Worm (Caenorhabditis elegans) whole organism, mixed stage, embryonic: Measurements from ENCODE around the gene C31B8.12.
"Not testable (repeated sequence)": the region's sequence is repeated elsewhere in the genome, so short reads cannot be mapped to it uniquely, and the experiment has no call there.

Experiments used
- M03D4.4 ChIP-seq: sonication (generic microtip); optimal IDR thresholded peaks from 2 replicates; lab custom pipeline; 2017; ENCODE audit warnings: mild to moderate bottlenecking, missing genetic modification characterization, missing compliant biosample characterization
- bed-3 ChIP-seq: fragments of 200-800 bp; sonication (Bioruptor generic); optimal IDR thresholded peaks from 3 replicates; lab custom pipeline; 2018; ENCODE audit warnings: mild to moderate bottlenecking, missing genetic modification characterization, moderate library complexity, missing compliant biosample characterization
- blmp-1 ChIP-seq: fragments of 150-350 bp; optimal IDR thresholded peaks from 2 replicates; lab custom pipeline; 2014; ENCODE audit warnings: missing biosample characterization, missing genetic modification characterization
- ceh-39 ChIP-seq: fragments of 150-350 bp; optimal IDR thresholded peaks from 2 replicates; lab custom pipeline; 2014; ENCODE audit warnings: missing biosample characterization, missing genetic modification characterization
- ceh-43 ChIP-seq: fragments of 200-800 bp; sonication (Bioruptor generic); optimal IDR thresholded peaks from 2 replicates; lab custom pipeline; 2018; ENCODE audit warnings: mild to moderate bottlenecking, missing genetic modification characterization, moderate library complexity, missing compliant biosample characterization
- ceh-83 ChIP-seq: fragments of 200-800 bp; sonication (Bioruptor generic); optimal IDR thresholded peaks from 2 replicates; lab custom pipeline; 2018; ENCODE audit warnings: mild to moderate bottlenecking, missing genetic modification characterization, missing compliant biosample characterization
- ces-1 ChIP-seq: fragments of 150-350 bp; optimal IDR thresholded peaks from 2 replicates; lab custom pipeline; 2014; ENCODE audit warnings: missing biosample characterization, missing genetic modification reagents, missing genetic modification characterization
- cnd-1 ChIP-seq: fragments of 200-800 bp; sonication (Bioruptor generic); optimal IDR thresholded peaks from 2 replicates; lab custom pipeline; 2018; ENCODE audit warnings: mild to moderate bottlenecking, missing genetic modification characterization, missing compliant biosample characterization
- drap-1 ChIP-seq: fragments of 200-800 bp; sonication (Bioruptor generic); optimal IDR thresholded peaks from 3 replicates; lab custom pipeline; 2018; ENCODE audit warnings: mild to moderate bottlenecking, missing genetic modification characterization, missing compliant biosample characterization
- elt-1 ChIP-seq: sonication (generic microtip); optimal IDR thresholded peaks from 2 replicates; lab custom pipeline; 2017; ENCODE audit warnings: missing genetic modification characterization, mild to moderate bottlenecking, missing compliant biosample characterization, antibody characterized with exemption, moderate library complexity, borderline replicate concordance; ENCODE audit not compliant: insufficient read depth
- elt-3 ChIP-seq: fragments of 150-350 bp; optimal IDR thresholded peaks from 2 replicates; lab custom pipeline; 2014; ENCODE audit warnings: missing biosample characterization, missing genetic modification characterization
- ham-2 ChIP-seq: fragments of 200-800 bp; sonication (Bioruptor generic); optimal IDR thresholded peaks from 2 replicates; lab custom pipeline; 2018; ENCODE audit warnings: mild to moderate bottlenecking, missing genetic modification characterization, missing compliant biosample characterization
- hlh-1 ChIP-seq: fragments of 150-350 bp; optimal IDR thresholded peaks from 2 replicates; lab custom pipeline; 2014; ENCODE audit warnings: missing biosample characterization, missing genetic modification reagents, missing genetic modification characterization
- lin-13 ChIP-seq: fragments of 150-350 bp; optimal IDR thresholded peaks from 2 replicates; lab custom pipeline; 2014; ENCODE audit warnings: missing biosample characterization, missing genetic modification characterization
- lin-32 ChIP-seq: fragments of 200-800 bp; sonication (Bioruptor generic); optimal IDR thresholded peaks from 2 replicates; lab custom pipeline; 2018; ENCODE audit warnings: mild to moderate bottlenecking, missing genetic modification characterization, missing compliant biosample characterization
- lsy-2 ChIP-seq: fragments of 150-350 bp; optimal IDR thresholded peaks from 2 replicates; lab custom pipeline; 2014; ENCODE audit warnings: missing biosample characterization, missing genetic modification characterization
- mab-5 ChIP-seq: fragments of 150-350 bp; optimal IDR thresholded peaks from 2 replicates; lab custom pipeline; 2014; ENCODE audit warnings: missing biosample characterization, missing genetic modification characterization
- mep-1 ChIP-seq: fragments of 150-350 bp; optimal IDR thresholded peaks from 2 replicates; lab custom pipeline; 2017; ENCODE audit warnings: missing biosample characterization, missing genetic modification reagents, missing genetic modification characterization, inconsistent platforms
- mls-2 ChIP-seq: sonication (generic microtip); optimal IDR thresholded peaks from 2 replicates; lab custom pipeline; 2016; ENCODE audit warnings: mild to moderate bottlenecking, missing genetic modification characterization, moderate library complexity, missing compliant biosample characterization
- nhr-12 ChIP-seq: fragments of 150-350 bp; optimal IDR thresholded peaks from 2 replicates; lab custom pipeline; 2014; ENCODE audit warnings: missing biosample characterization, missing genetic modification characterization
- nhr-237 ChIP-seq: fragments of 150-350 bp; optimal IDR thresholded peaks from 2 replicates; lab custom pipeline; 2014; ENCODE audit warnings: missing biosample characterization, missing genetic modification characterization
- nhr-76 ChIP-seq: sonication (generic microtip); optimal IDR thresholded peaks from 2 replicates; lab custom pipeline; 2017; ENCODE audit warnings: missing biosample characterization, missing genetic modification characterization
- pha-4 ChIP-seq: fragments of 150-350 bp; optimal IDR thresholded peaks from 2 replicates; lab custom pipeline; 2018; ENCODE audit warnings: missing biosample characterization, missing genetic modification reagents, missing genetic modification characterization
- sem-2 ChIP-seq: fragments of 200-800 bp; sonication (Bioruptor generic); optimal IDR thresholded peaks from 2 replicates; lab custom pipeline; 2018; ENCODE audit warnings: mild to moderate bottlenecking, missing genetic modification characterization, missing compliant biosample characterization
- snpc-4 ChIP-seq: fragments of 150-350 bp; optimal IDR thresholded peaks from 2 replicates; lab custom pipeline; 2014; ENCODE audit warnings: missing biosample characterization, missing genetic modification characterization
- sptf-1 ChIP-seq: sonication (generic microtip); optimal IDR thresholded peaks from 2 replicates; lab custom pipeline; 2017; ENCODE audit warnings: mild to moderate bottlenecking, missing genetic modification characterization, moderate library complexity, missing compliant biosample characterization
- tbx-8 ChIP-seq: fragments of 200-800 bp; sonication (Bioruptor generic); optimal IDR thresholded peaks from 2 replicates; lab custom pipeline; 2018; ENCODE audit warnings: mild to moderate bottlenecking, missing genetic modification characterization, moderate library complexity, missing compliant biosample characterization
- unc-120 ChIP-seq: sonication (generic microtip); optimal IDR thresholded peaks from 2 replicates; lab custom pipeline; 2017; ENCODE audit warnings: missing genetic modification characterization, missing compliant biosample characterization; ENCODE audit not compliant: poor library complexity, severe bottlenecking
- unc-62 ChIP-seq: fragments of 150-350 bp; optimal IDR thresholded peaks from 2 replicates; lab custom pipeline; 2014; ENCODE audit warnings: missing biosample characterization, missing genetic modification reagents, missing genetic modification characterization
- ztf-11 ChIP-seq: fragments of 150-350 bp; optimal IDR thresholded peaks from 2 replicates; lab custom pipeline; 2014; ENCODE audit warnings: missing biosample characterization, missing genetic modification characterization

Gene C31B8.12

DNA sequence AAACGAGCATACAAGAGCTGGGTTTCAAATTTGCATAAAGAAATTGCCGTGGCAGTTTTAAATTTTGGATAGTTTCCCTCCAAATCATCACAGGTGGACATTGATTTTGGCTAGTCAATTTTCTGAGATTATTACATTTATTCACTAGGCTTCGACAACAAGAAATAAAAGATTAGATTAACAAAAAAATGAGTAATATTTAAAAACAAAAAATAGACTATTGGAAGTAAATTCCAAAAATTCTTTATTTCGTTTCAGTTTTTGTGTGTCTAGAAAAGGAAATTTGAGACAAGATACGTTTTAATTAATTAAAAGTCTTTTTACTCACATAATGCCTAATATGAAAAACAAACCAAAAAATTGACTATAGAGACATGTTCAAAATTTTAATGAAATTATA is 30.7 kb upstream of the C31B8.12 start, which contains the start of gene srw-142:
Gene srw-142, minus strand, starts transcription at position 101 of the 400 bp plus-strand sequence.
- TF ChIP-seq nhr-12 (tag; lab: Kevin White, UChicago) (no peak), elt-1 (no peak), sptf-1 (tag; lab: Kevin White, UChicago) (no peak), ceh-39 (tag; lab: Kevin White, UChicago) (no peak), M03D4.4 (tag; lab: Kevin White, UChicago) (no peak), lsy-2 (tag; lab: Kevin White, UChicago) (no peak), hlh-1 (tag; lab: Kevin White, UChicago) (no peak), unc-120 (tag; lab: Kevin White, UChicago) (no peak), mep-1 (tag; lab: Kevin White, UChicago) (no peak), ztf-11 (no peak), ces-1 (GFP tag; lab: Kevin White, UChicago) (no peak), ham-2 (no peak), ceh-83 (GFP tag; lab: Kevin White, UChicago) (no peak), nhr-237 (tag; lab: Kevin White, UChicago) (no peak)

DNA sequence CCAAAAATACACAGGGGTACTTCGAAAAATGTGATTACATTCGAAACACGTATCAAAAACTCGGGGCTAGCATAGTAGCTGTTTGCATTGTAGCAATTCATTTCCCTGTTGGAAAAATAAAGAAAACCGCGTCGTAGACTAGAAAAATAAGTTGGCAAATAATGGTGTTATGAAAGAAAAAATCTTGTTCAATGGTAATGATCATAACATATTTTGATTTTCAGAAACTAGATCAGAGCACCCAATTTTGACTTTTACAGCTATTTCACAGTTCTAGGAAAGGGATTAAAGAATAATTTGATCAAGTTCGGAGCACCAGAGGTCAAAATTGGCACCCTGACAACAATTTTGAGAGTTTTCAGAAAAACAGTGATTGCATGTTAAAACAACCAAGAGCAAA is 27.9 kb upstream of the C31B8.12 start, which contains the start of gene srh-248:
Gene srh-248, minus strand, starts transcription at position 101 of the 400 bp plus-strand sequence.
- not testable (repeated sequence) for TF ChIP-seq lin-13, unc-120, mls-2 (tag; lab: Kevin White, UChicago)

DNA sequence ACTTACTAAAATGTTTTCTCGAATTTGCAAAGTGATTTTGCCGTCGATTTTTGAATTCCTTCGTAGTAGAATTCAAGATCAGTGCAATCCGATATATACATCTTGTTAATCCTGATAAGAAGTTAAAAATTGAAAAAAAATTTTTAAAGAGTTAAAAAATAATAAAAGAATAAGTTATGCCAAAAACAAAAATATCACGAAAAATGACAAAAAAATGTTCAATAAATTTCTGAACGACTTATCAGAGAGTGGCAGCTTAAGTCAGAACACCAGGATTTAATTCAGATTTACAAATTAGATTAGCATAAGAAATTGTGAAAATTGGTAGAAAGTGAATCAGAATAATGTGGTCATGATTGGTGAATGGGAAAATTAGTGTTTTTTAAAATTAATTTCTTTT is 24.6 kb upstream of the C31B8.12 start, which contains the start of gene srw-122:
Gene srw-122, minus strand, starts transcription at position 101 of the 400 bp plus-strand sequence.
- not testable (repeated sequence) for TF ChIP-seq drap-1 (GFP tag; lab: Kevin White, UChicago); lsy-2 (tag; lab: Kevin White, UChicago); ham-2

DNA sequence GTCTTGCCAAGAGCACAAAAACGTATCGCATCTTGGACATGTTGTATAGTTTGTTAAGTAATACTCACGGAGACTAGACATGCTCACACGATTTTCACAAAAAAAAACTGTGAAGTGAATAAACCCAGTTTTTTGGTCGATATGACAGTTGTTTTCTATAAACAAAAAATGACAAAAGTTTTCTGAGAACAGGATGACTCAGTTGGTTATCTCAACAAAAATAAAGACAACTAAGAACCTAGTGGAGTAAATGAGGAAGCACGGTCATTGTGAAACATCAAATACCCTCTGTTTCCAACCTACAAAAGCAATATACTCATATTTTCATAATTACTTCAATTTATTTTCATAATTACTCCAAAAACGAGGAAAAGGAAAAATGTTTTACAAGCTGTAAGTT is 18.1 kb upstream of the C31B8.12 start, which contains the start of gene srh-87:
Gene srh-87, minus strand, starts transcription at position 101 of the 400 bp plus-strand sequence.
- TF ChIP-seq lin-13 (tag; lab: Kevin White, UChicago), result no peak
- no peak for TF ChIP-seq lsy-2 (tag; lab: Kevin White, UChicago)
- TF ChIP-seq mab-5 (tag; lab: Kevin White, UChicago), result no peak
- no peak for TF ChIP-seq elt-1
- no peak for TF ChIP-seq cnd-1 (tag; lab: Kevin White, UChicago)
- TF ChIP-seq ceh-39 (tag; lab: Kevin White, UChicago), result no peak
- no peak for TF ChIP-seq ceh-43
- no peak for TF ChIP-seq elt-3 (tag; lab: Kevin White, UChicago)
- no peak for TF ChIP-seq tbx-8 (GFP tag; lab: Kevin White, UChicago)
- TF ChIP-seq mep-1 (tag; lab: Kevin White, UChicago), result no peak
- TF ChIP-seq sem-2 (GFP tag; lab: Kevin White, UChicago), result no peak
- no peak for TF ChIP-seq sptf-1 (tag; lab: Kevin White, UChicago)
- TF ChIP-seq nhr-76 (tag; lab: Kevin White, UChicago), result no peak
- no peak for TF ChIP-seq ham-2
- no peak for TF ChIP-seq M03D4.4 (tag; lab: Kevin White, UChicago)
- TF ChIP-seq blmp-1, result no peak

DNA sequence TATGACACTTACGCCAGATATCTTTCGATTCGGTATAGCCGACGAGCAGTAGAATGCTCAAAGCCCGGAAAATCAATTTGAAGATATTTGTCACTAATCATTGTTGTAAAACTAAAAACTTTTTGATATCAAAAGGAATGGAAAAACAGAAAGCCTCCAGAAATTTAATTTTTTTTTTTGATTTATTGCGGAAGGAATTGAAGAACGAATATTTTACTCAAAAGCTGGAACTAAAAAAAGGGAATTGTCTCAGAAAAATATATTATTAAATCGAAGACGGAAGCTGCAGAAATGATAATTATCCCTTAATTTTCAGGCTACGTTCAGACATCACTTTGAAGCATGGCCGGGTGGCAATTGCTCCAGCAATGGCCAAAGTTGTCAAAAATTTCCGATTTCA is 16.4 kb upstream of the C31B8.12 start, which contains the start of gene srw-137:
Gene srw-137, minus strand, starts transcription at position 101 of the 400 bp plus-strand sequence.
- TF ChIP-seq nhr-12 (tag; lab: Kevin White, UChicago) (no peak), drap-1 (GFP tag; lab: Kevin White, UChicago) (no peak), lin-32 (no peak), mep-1 (tag; lab: Kevin White, UChicago) (no peak), cnd-1 (tag; lab: Kevin White, UChicago) (no peak), ham-2 (no peak), snpc-4 (tag; lab: Kevin White, UChicago) (no peak), pha-4 (tag; lab: Kevin White, UChicago) (no peak), ceh-83 (GFP tag; lab: Kevin White, UChicago) (no peak), M03D4.4 (tag; lab: Kevin White, UChicago) (no peak), elt-3 (tag; lab: Kevin White, UChicago) (no peak), bed-3 (GFP tag; lab: Kevin White, UChicago) (no peak), lin-13 (tag; lab: Kevin White, UChicago) (no peak), nhr-237 (tag; lab: Kevin White, UChicago) (no peak), unc-120 (tag; lab: Kevin White, UChicago) (no peak), ztf-11 (no peak), blmp-1 (no peak), unc-62 (GFP tag; lab: Kevin White, UChicago) (no peak)
